Fruit fly (Drosophila melanogaster): ENCODE data around the gene dsh.

The dsh gene

dm6 chrX:11355708-11356174 lies at the start of gene dsh (continued):
- peak; percentile 82 for TF ChIP-seq gfzf (GFP tag; optimal IDR thresholded peaks at IDR 0.05)
- TF ChIP-seq CG4617 (GFP tag; optimal IDR thresholded peaks at IDR 0.05; ENCODE audit: borderline replicate concordance), result peak; percentile 87
- no peak for TF ChIP-seq Hr39 (optimal IDR thresholded peaks at IDR 0.05)
- TF ChIP-seq CG18764 (GFP tag; optimal IDR thresholded peaks at IDR 0.05), result no peak
- TF ChIP-seq CG10267 (tag; optimal IDR thresholded peaks at IDR 0.05), result peak; percentile 53
- no peak for TF ChIP-seq CG5953 (GFP tag; IDR thresholded peaks at IDR 0.05)
- peak; percentile 60 for TF ChIP-seq unc-4 (GFP tag; IDR thresholded peaks at IDR 0.05; ENCODE audit: partially characterized antibody)
- TF ChIP-seq CG2712 (tag; optimal IDR thresholded peaks at IDR 0.05), result peak; percentile 11
- TF ChIP-seq CG2129 (GFP tag; IDR thresholded peaks at IDR 0.05; ENCODE audit: partially characterized antibody), result 0 out of 2 replicates have a peak, but pooled peaks have one; percentile 21
- TF ChIP-seq CG16813 (GFP tag; IDR thresholded peaks at IDR 0.05; ENCODE audit: partially characterized antibody), result peak; percentile 45; the same call in 2 of the 3 replicates
- TF ChIP-seq dimm (GFP tag; IDR thresholded peaks at IDR 0.05), result no peak
- peak; percentile 5 for TF ChIP-seq Lhr (GFP tag; optimal IDR thresholded peaks at IDR 0.05)

- TF ChIP-seq sc (optimal IDR thresholded peaks at IDR 0.05) (no peak), sc (GFP tag; optimal IDR thresholded peaks at IDR 0.05) (no peak), fru (optimal IDR thresholded peaks at IDR 0.05) (no peak)
Observed at dm6 chrX:11311108-11311507, 44.6 kb upstream of the dsh start, which contains the start of gene Ir10a. Gene Ir10a (minus strand): TSS chrX:11311208.

DNA sequence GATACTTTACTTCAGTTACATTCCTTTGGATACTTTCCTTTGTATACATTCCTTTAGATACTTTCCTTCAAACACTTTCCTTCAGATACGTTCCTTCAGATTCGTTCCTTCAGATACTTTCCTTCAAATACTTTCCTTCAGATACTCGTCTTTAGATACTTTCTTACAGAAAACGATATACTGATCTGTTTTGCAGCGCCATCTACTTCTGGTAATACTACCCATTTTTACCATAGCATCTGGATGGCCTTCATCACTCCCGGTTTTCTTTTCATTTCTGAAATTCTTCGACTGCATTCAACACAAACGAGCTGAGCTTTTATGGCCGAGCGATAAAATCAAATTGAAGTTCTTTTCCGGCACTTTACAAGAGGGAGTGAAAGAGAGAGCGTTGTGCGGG lies 35.8 kb upstream of the dsh start:
- TF ChIP-seq CG15269 (tag; optimal IDR thresholded peaks at IDR 0.05) (no peak), CG17328 (GFP tag; IDR thresholded peaks at IDR 0.05) (no peak), Aef1 (GFP tag; IDR thresholded peaks at IDR 0.05) (no peak), CTCF (GFP tag; optimal IDR thresholded peaks at IDR 0.05) (peak; percentile 74), CG8290 (GFP tag; optimal IDR thresholded peaks at IDR 0.05) (peak; percentile 67), CG8290 (tag; optimal IDR thresholded peaks at IDR 0.05) (no peak), HLH4C (GFP tag; IDR thresholded peaks at IDR 0.05; ENCODE audit: partially characterized antibody) (no peak), yki (optimal IDR thresholded peaks at IDR 0.05) (no peak), Dip2 (GFP tag; IDR thresholded peaks at IDR 0.05) (peak; percentile 20; the same call in 1 of the 2 replicates)

DNA sequence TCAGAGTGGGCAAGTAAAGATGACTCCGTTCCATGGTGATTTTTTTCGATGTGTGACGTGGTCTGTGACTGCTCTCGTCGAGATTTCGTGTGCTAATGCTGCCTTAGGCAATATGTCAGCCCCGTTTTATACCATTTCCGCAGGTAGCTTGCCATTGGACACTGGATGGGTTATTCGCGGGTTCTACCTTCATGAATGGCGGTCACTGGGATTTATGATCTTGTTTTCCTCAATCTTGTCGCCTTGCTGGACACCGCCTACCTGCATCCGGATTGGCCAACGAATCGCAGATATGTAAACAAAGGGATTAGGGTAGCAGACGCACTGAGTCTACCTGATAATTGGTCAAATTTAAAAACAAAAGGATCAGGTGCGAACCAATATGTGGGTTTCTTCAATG lies 33.4 kb upstream of the dsh start, which contains the start of gene sisA:
sisA (minus strand) TSS at position 101 of the 400 bp plus-strand sequence.
- TF ChIP-seq CG2875 (GFP tag; optimal IDR thresholded peaks at IDR 0.05) (no peak), CG14050 (GFP tag; IDR thresholded peaks at IDR 0.05) (no peak), cad (GFP tag; optimal IDR thresholded peaks at IDR 0.05) (peak; percentile 61), CG6813 (GFP tag; optimal IDR thresholded peaks at IDR 0.05) (no peak), ranshi (GFP tag; IDR thresholded peaks at IDR 0.05) (no peak), CG12104 (GFP tag; optimal IDR thresholded peaks at IDR 0.05) (no peak), CG3407 (GFP tag; optimal IDR thresholded peaks at IDR 0.05) (no peak)

dm6 chrX:11322659-11323058 lies 33.0 kb upstream of the dsh start:
- TF ChIP-seq sens (GFP tag) (peak; percentile 45), Hsf (GFP tag; optimal IDR thresholded peaks at IDR 0.05) (no peak), Mad (GFP tag; optimal IDR thresholded peaks at IDR 0.05) (no peak), rib (GFP tag; IDR thresholded peaks at IDR 0.05) (no peak), stc (GFP tag; IDR thresholded peaks at IDR 0.05) (no peak), ind (GFP tag; optimal IDR thresholded peaks at IDR 0.05) (no peak), Optix (GFP tag; IDR thresholded peaks at IDR 0.05) (no peak), Kr (GFP tag; optimal IDR thresholded peaks at IDR 0.05) (peak; percentile 11), fd3F (GFP tag; optimal IDR thresholded peaks at IDR 0.05) (no peak), CG15479 (GFP tag; optimal IDR thresholded peaks at IDR 0.05) (peak; percentile 86), dysf (GFP tag; IDR thresholded peaks at IDR 0.05) (no peak), dmrt11E (tag; optimal IDR thresholded peaks at IDR 0.05) (no peak), Dbx (GFP tag; IDR thresholded peaks at IDR 0.05) (no peak), Fer3 (tag; optimal IDR thresholded peaks at IDR 0.05) (no peak), sob (GFP tag; IDR thresholded peaks at IDR 0.05) (no peak), HHEX (GFP tag; optimal IDR thresholded peaks at IDR 0.05) (no peak), CG3065 (GFP tag; optimal IDR thresholded peaks at IDR 0.05) (no peak), Dll (GFP tag; IDR thresholded peaks at IDR 0.05; ENCODE audit: partially characterized antibody) (no peak)

All from whole organism, embryonic.